Worm (Caenorhabditis elegans) whole organism, L3 larva: ENCODE data around the gene C09G9.1.

Source experiments
- hmg-11 ChIP-seq: sonication (generic microtip); optimal IDR thresholded peaks from 2 replicates; lab custom pipeline; 2016; ENCODE audit warnings: missing genetic modification characterization, missing compliant biosample characterization
- lin-39 ChIP-seq: fragments of 150-350 bp; optimal IDR thresholded peaks from 2 replicates; lab custom pipeline; 2018; ENCODE audit warnings: missing biosample characterization, missing genetic modification reagents, missing genetic modification characterization
- nhr-237 ChIP-seq: fragments of 150-350 bp; optimal IDR thresholded peaks from 2 replicates; lab custom pipeline; 2014; ENCODE audit warnings: missing biosample characterization, missing genetic modification characterization
- nhr-76 ChIP-seq: fragments of 150-350 bp; sonication (generic microtip); optimal IDR thresholded peaks from 5 replicates; lab custom pipeline; 2014; ENCODE audit warnings: missing biosample characterization, missing genetic modification characterization
- pha-4 ChIP-seq: fragments of 150-350 bp; optimal IDR thresholded peaks from 2 replicates; lab custom pipeline; 2014; ENCODE audit warnings: missing biosample characterization, missing genetic modification reagents, missing genetic modification characterization
- snpc-4 ChIP-seq: fragments of 150-350 bp; optimal IDR thresholded peaks from 2 replicates; lab custom pipeline; 2014; ENCODE audit warnings: missing biosample characterization, missing genetic modification characterization
- ztf-11 ChIP-seq: fragments of 150-350 bp; optimal IDR thresholded peaks from 2 replicates; lab custom pipeline; 2014; ENCODE audit warnings: missing biosample characterization, missing genetic modification characterization

ce11 chrIV:8873847-8874246 lies 8.6 kb upstream of the C09G9.1 start, which contains the start of gene hdl-2:
- no peak for TF ChIP-seq hmg-11
- no peak for TF ChIP-seq nhr-237 (tag; lab: Kevin White, UChicago)
- TF ChIP-seq nhr-76 (tag; lab: Kevin White, UChicago), result no peak
- no peak for TF ChIP-seq pha-4 (tag; lab: Kevin White, UChicago)
- TF ChIP-seq snpc-4 (tag; lab: Kevin White, UChicago), result no peak
- no peak for TF ChIP-seq lin-39 (tag; lab: Kevin White, UChicago)
- no peak for TF ChIP-seq ztf-11
